Fruit fly (Drosophila melanogaster) whole organism, embryonic: ENCODE measurements around the gene CG9948.

ENCODE experiments used
- ATbp ChIP-seq: fragments of 200-800 bp; sonication (Bioruptor generic); optimal IDR thresholded peaks from 2 replicates; lab custom pipeline; 2017; ENCODE audit warnings: missing biosample characterization, mild to moderate bottlenecking, missing genetic modification characterization, missing genetic modification reagents
- BtbVII ChIP-seq: fragments of 200-800 bp; sonication (Bioruptor generic); optimal IDR thresholded peaks from 3 replicates; lab custom pipeline; 2017; ENCODE audit warnings: missing biosample characterization, mild to moderate bottlenecking, missing genetic modification characterization
- C15 ChIP-seq: fragments of 200-800 bp; sonication (Bioruptor generic); IDR thresholded peaks from 3 replicates; pipeline ENCODE4 v1.3.6; 2022; ENCODE audit warnings: missing biosample characterization, missing genetic modification characterization
- CG10209 ChIP-seq: fragments of 200-800 bp; sonication (Bioruptor generic); optimal IDR thresholded peaks from 3 replicates; lab custom pipeline; 2017; ENCODE audit warnings: missing biosample characterization, mild to moderate bottlenecking, missing genetic modification characterization, missing genetic modification reagents
- CG10979 ChIP-seq: fragments of 200-800 bp; sonication (Bioruptor generic); optimal IDR thresholded peaks from 2 replicates; lab custom pipeline; 2018; ENCODE audit warnings: missing biosample characterization, mild to moderate bottlenecking, missing genetic modification characterization, moderate library complexity
- CG13123 ChIP-seq: fragments of 200-800 bp; sonication (Bioruptor generic); optimal IDR thresholded peaks from 2 replicates; lab custom pipeline; 2016; ENCODE audit warnings: missing biosample characterization, missing genetic modification characterization
- CG13287 ChIP-seq: fragments of 200-800 bp; sonication (Bioruptor generic); IDR thresholded peaks from 2 replicates; pipeline ENCODE4 v1.3.6; 2022; ENCODE audit warnings: missing biosample characterization, missing genetic modification characterization; ENCODE audit not compliant: partially characterized antibody
- CG15601 ChIP-seq: fragments of 200-800 bp; sonication (Bioruptor generic); optimal IDR thresholded peaks from 3 replicates; lab custom pipeline; 2019; ENCODE audit warnings: missing biosample characterization, mild to moderate bottlenecking, missing genetic modification characterization, moderate library complexity
- CG17612 ChIP-seq: fragments of 200-800 bp; sonication (Bioruptor generic); IDR thresholded peaks from 2 replicates; pipeline ENCODE4 v1.3.6; 2022; ENCODE audit warnings: missing biosample characterization, missing genetic modification characterization
- CG18619 ChIP-seq: fragments of 200-800 bp; sonication (Bioruptor generic); optimal IDR thresholded peaks from 3 replicates; lab custom pipeline; 2017; ENCODE audit warnings: missing biosample characterization, mild to moderate bottlenecking, missing genetic modification characterization
- CG2129 ChIP-seq: fragments of 200-800 bp; sonication (Bioruptor generic); IDR thresholded peaks from 2 replicates; pipeline ENCODE4 v1.3.6; 2022; ENCODE audit warnings: missing biosample characterization, missing genetic modification characterization; ENCODE audit not compliant: partially characterized antibody
- CG2875 ChIP-seq: fragments of 200-800 bp; sonication (Bioruptor generic); optimal IDR thresholded peaks from 2 replicates; lab custom pipeline; 2017; ENCODE audit warnings: missing biosample characterization, mild to moderate bottlenecking, missing genetic modification characterization, missing genetic modification reagents
- CG3065 ChIP-seq: fragments of 200-800 bp; sonication (Bioruptor generic); optimal IDR thresholded peaks from 2 replicates; lab custom pipeline; 2016; ENCODE audit warnings: missing biosample characterization, missing genetic modification characterization
- CG3281 ChIP-seq: fragments of 200-800 bp; sonication (Bioruptor generic); optimal IDR thresholded peaks from 3 replicates; lab custom pipeline; 2017; ENCODE audit warnings: missing biosample characterization, mild to moderate bottlenecking, missing genetic modification characterization
- CG4404 ChIP-seq: fragments of 200-800 bp; sonication (Bioruptor generic); IDR thresholded peaks from 2 replicates; pipeline ENCODE4 v1.3.6; 2022; ENCODE audit warnings: missing biosample characterization, missing genetic modification characterization
- CG6813 ChIP-seq: fragments of 200-800 bp; sonication (Bioruptor generic); optimal IDR thresholded peaks from 2 replicates; lab custom pipeline; 2017; ENCODE audit warnings: missing biosample characterization, missing genetic modification characterization, mild to moderate bottlenecking, moderate library complexity, missing genetic modification reagents
- CG7357 ChIP-seq: fragments of 200-800 bp; sonication (Bioruptor generic); IDR thresholded peaks from 3 replicates; pipeline ENCODE4 v1.3.6; 2022; ENCODE audit warnings: missing biosample characterization, missing genetic modification characterization
- CG7556 ChIP-seq: fragments of 200-800 bp; sonication (Bioruptor generic); optimal IDR thresholded peaks from 2 replicates; lab custom pipeline; 2017; ENCODE audit warnings: missing biosample characterization, mild to moderate bottlenecking, missing genetic modification characterization
- CG8359 ChIP-seq: fragments of 200-800 bp; sonication (Bioruptor generic); optimal IDR thresholded peaks from 2 replicates; lab custom pipeline; 2017; ENCODE audit warnings: missing biosample characterization, mild to moderate bottlenecking, missing genetic modification characterization, borderline replicate concordance
- CkIIα-i1 ChIP-seq: fragments of 200-800 bp; sonication (Bioruptor generic); IDR thresholded peaks from 2 replicates; pipeline ENCODE4 v1.3.6; 2022; ENCODE audit warnings: missing biosample characterization, missing genetic modification characterization
- CoRest ChIP-seq: fragments of 200-800 bp; sonication (Bioruptor generic); optimal IDR thresholded peaks from 3 replicates; lab custom pipeline; 2018; ENCODE audit warnings: missing biosample characterization, mild to moderate bottlenecking, missing genetic modification characterization, moderate library complexity
- D ChIP-seq, 2 experiments: fragments of 200-800 bp in 1 of 2; fragments of >200 bp in 1 of 2; sonication (Bioruptor generic) in 1 of 2; optimal IDR thresholded peaks; 2 replicates in 1 of 2; 3 replicates in 1 of 2; lab custom pipeline; 2017; ENCODE audit warnings: mild to moderate bottlenecking in 1 of 2, missing biosample characterization in 1 of 2, missing genetic modification characterization in 1 of 2, missing genetic modification reagents in 1 of 2
- Doc2 ChIP-seq: fragments of 200-800 bp; sonication (Bioruptor generic); IDR thresholded peaks from 2 replicates; pipeline ENCODE4 v1.3.6; 2022; ENCODE audit warnings: missing biosample characterization, missing genetic modification characterization
- Ets97D ChIP-seq: fragments of 200-800 bp; sonication (Bioruptor generic); optimal IDR thresholded peaks from 3 replicates; lab custom pipeline; 2016; ENCODE audit warnings: missing biosample characterization, missing genetic modification characterization
- HLH3B ChIP-seq: fragments of 200-800 bp; sonication (Bioruptor generic); IDR thresholded peaks from 2 replicates; pipeline ENCODE4 v1.3.6; 2022; ENCODE audit warnings: missing biosample characterization, missing genetic modification characterization
- Hey ChIP-seq: fragments of 200-800 bp; sonication (Bioruptor generic); optimal IDR thresholded peaks from 3 replicates; lab custom pipeline; 2018; ENCODE audit warnings: missing biosample characterization, mild to moderate bottlenecking, missing genetic modification characterization
- Jarid2 ChIP-seq: fragments of 200-800 bp; sonication (Bioruptor generic); optimal IDR thresholded peaks from 3 replicates; lab custom pipeline; 2017; ENCODE audit warnings: mild to moderate bottlenecking, missing biosample characterization, missing genetic modification reagents, missing genetic modification characterization
- Nf-YA ChIP-seq: fragments of 200-800 bp; sonication (Bioruptor generic); IDR thresholded peaks from 2 replicates; pipeline ENCODE4 v1.3.6; 2022; ENCODE audit warnings: missing biosample characterization, missing genetic modification characterization
- Nf-YB ChIP-seq: fragments of 200-800 bp; sonication (Bioruptor generic); optimal IDR thresholded peaks from 3 replicates; lab custom pipeline; 2019; ENCODE audit warnings: missing biosample characterization, mild to moderate bottlenecking, missing genetic modification characterization, moderate library complexity
- Ptx1 ChIP-seq: fragments of 200-800 bp; sonication (Bioruptor generic); IDR thresholded peaks from 2 replicates; pipeline ENCODE4 v1.3.6; 2022; ENCODE audit warnings: missing biosample characterization, missing genetic modification characterization
- Sox102F ChIP-seq: fragments of 200-800 bp; sonication (Bioruptor generic); optimal IDR thresholded peaks from 2 replicates; lab custom pipeline; 2018; ENCODE audit warnings: missing biosample characterization, mild to moderate bottlenecking, missing genetic modification characterization, moderate library complexity
- ap ChIP-seq: fragments of 200-800 bp; sonication (Bioruptor generic); IDR thresholded peaks from 2 replicates; pipeline ENCODE4 v1.3.6; 2022; ENCODE audit warnings: missing biosample characterization, missing genetic modification characterization
- az2 ChIP-seq: fragments of 200-800 bp; sonication (Bioruptor generic); optimal IDR thresholded peaks from 3 replicates; lab custom pipeline; 2016; ENCODE audit warnings: missing biosample characterization, missing genetic modification characterization
- croc ChIP-seq: fragments of 200-800 bp; sonication (Bioruptor generic); conservative IDR thresholded peaks from 3 replicates; pipeline ENCODE4 v1.3.6; 2022; ENCODE audit warnings: missing biosample characterization, missing genetic modification characterization
- cwo ChIP-seq: fragments of 200-800 bp; sonication (Bioruptor generic); optimal IDR thresholded peaks from 3 replicates; lab custom pipeline; 2017; ENCODE audit warnings: missing biosample characterization, missing genetic modification characterization, mild to moderate bottlenecking, moderate library complexity, missing genetic modification reagents
- gce ChIP-seq: fragments of 200-800 bp; sonication (Bioruptor generic); IDR thresholded peaks from 3 replicates; pipeline ENCODE4 v1.3.6; 2022; ENCODE audit warnings: missing biosample characterization, missing genetic modification characterization
- gfzf ChIP-seq: fragments of 200-800 bp; sonication (Bioruptor generic); optimal IDR thresholded peaks from 2 replicates; lab custom pipeline; 2016; ENCODE audit warnings: missing biosample characterization, mild to moderate bottlenecking, missing genetic modification characterization, moderate library complexity
- klu ChIP-seq: fragments of 200-800 bp; sonication (Bioruptor generic); IDR thresholded peaks from 2 replicates; pipeline ENCODE4 v1.3.6; 2022; ENCODE audit warnings: missing biosample characterization, missing genetic modification characterization
- kni ChIP-seq: fragments of 200-800 bp; sonication (Bioruptor generic); optimal IDR thresholded peaks from 3 replicates; lab custom pipeline; 2017; ENCODE audit warnings: mild to moderate bottlenecking, missing biosample characterization, missing genetic modification reagents, missing genetic modification characterization
- lilli ChIP-seq: fragments of 200-800 bp; sonication (Bioruptor generic); optimal IDR thresholded peaks from 3 replicates; lab custom pipeline; 2016; ENCODE audit warnings: missing biosample characterization, missing genetic modification characterization
- nerfin-2 ChIP-seq: fragments of 200-800 bp; sonication (Bioruptor generic); IDR thresholded peaks from 2 replicates; pipeline ENCODE4 v1.3.6; 2022; ENCODE audit warnings: missing biosample characterization, missing genetic modification characterization; ENCODE audit not compliant: partially characterized antibody
- odd ChIP-seq: fragments of 200-800 bp; sonication (Bioruptor generic); optimal IDR thresholded peaks from 2 replicates; lab custom pipeline; 2017; ENCODE audit warnings: missing biosample characterization, mild to moderate bottlenecking, missing genetic modification characterization
- onecut ChIP-seq: fragments of 200-800 bp; sonication (Bioruptor generic); IDR thresholded peaks from 2 replicates; pipeline ENCODE4 v1.3.6; 2022; ENCODE audit warnings: missing biosample characterization, missing genetic modification characterization
- otp ChIP-seq: fragments of 200-800 bp; sonication (Bioruptor generic); IDR thresholded peaks from 3 replicates; pipeline ENCODE4, ENCODE4 v1.3.6; 2022; ENCODE audit warnings: missing biosample characterization, missing genetic modification characterization
- p53 ChIP-seq: fragments of 200-800 bp; sonication (Bioruptor generic); optimal IDR thresholded peaks from 2 replicates; lab custom pipeline; 2016; ENCODE audit warnings: missing biosample characterization, missing genetic modification characterization
- stc ChIP-seq: fragments of 200-800 bp; sonication (Bioruptor generic); IDR thresholded peaks from 2 replicates; pipeline ENCODE4 v1.3.6; 2022; ENCODE audit warnings: missing biosample characterization, missing genetic modification characterization
- tgo ChIP-seq: fragments of 200-800 bp; sonication (Bioruptor generic); IDR thresholded peaks from 3 replicates; pipeline ENCODE4 v1.3.6; 2022; ENCODE audit warnings: missing biosample characterization, missing genetic modification characterization
- trem ChIP-seq: fragments of 200-800 bp; optimal IDR thresholded peaks from 3 replicates; lab custom pipeline; 2019; ENCODE audit warnings: missing biosample characterization, mild to moderate bottlenecking, missing genetic modification characterization, moderate library complexity
- vvl ChIP-seq: fragments of 200-800 bp; sonication (Bioruptor generic); IDR thresholded peaks from 2 replicates; pipeline ENCODE4 v1.3.6; 2022; ENCODE audit warnings: missing biosample characterization, missing genetic modification characterization

CG9948 gene

dm6 chr3L:6977391-6977790, 21.6 kb downstream of the CG9948 start (continued):
- TF ChIP-seq CG13123 (GFP tag; lab: Kevin White, UChicago): no peak
- TF ChIP-seq onecut (GFP tag; lab: Robert Waterston, UW): 0 out of 2 replicates have a peak, but pooled peaks have one; percentile 12
- TF ChIP-seq CG18619: peak; percentile 32
- TF ChIP-seq Nf-YB: peak; percentile 1
- TF ChIP-seq lilli (GFP tag; lab: Kevin White, UChicago): peak; percentile 3
- TF ChIP-seq kni: no peak
- peak; percentile 50 for TF ChIP-seq trem (tag; lab: Kevin White, UChicago)
- no peak for TF ChIP-seq CG13287 (GFP tag; lab: Robert Waterston, UW)
- TF ChIP-seq CG2875 (GFP tag; lab: Kevin White, UChicago): peak; percentile 51
- TF ChIP-seq Sox102F (GFP tag; lab: Kevin White, UChicago): peak; percentile 81
- TF ChIP-seq CG17612: 0 out of 2 replicates have a peak, but pooled peaks have one; percentile 7
- TF ChIP-seq CG6813: peak; percentile 53
- peak; percentile 47 for TF ChIP-seq CG8359 (GFP tag; lab: Kevin White, UChicago)
- TF ChIP-seq C15 (GFP tag; lab: Robert Waterston, UW): 0 out of 3 replicates have a peak, but pooled peaks have one; percentile 33
- TF ChIP-seq CG2129 (GFP tag; lab: Robert Waterston, UW): no peak
- no peak for TF ChIP-seq nerfin-2 (GFP tag; lab: Robert Waterston, UW)
- peak; percentile 60 for TF ChIP-seq CG15601 (tag; lab: Kevin White, UChicago)
- peak; percentile 62 for TF ChIP-seq tgo (GFP tag; lab: Robert Waterston, UW)
- no peak for TF ChIP-seq Doc2
- TF ChIP-seq CG3065 (GFP tag; lab: Kevin White, UChicago): no peak
- peak; percentile 86 for TF ChIP-seq vvl
- peak; percentile 72 for TF ChIP-seq Ptx1 (GFP tag; lab: Robert Waterston, UW)
- TF ChIP-seq HLH3B (GFP tag; lab: Robert Waterston, UW): peak; percentile 68
- TF ChIP-seq Hey (tag; lab: Kevin White, UChicago): no peak
- no peak for TF ChIP-seq gfzf (GFP tag; lab: Kevin White, UChicago)
- TF ChIP-seq CG3281: peak; percentile 27
- TF ChIP-seq croc (GFP tag; lab: Robert Waterston, UW): peak; percentile 40; the same call in 2 of the 3 replicates
- no peak for TF ChIP-seq CG7357 (GFP tag; lab: Robert Waterston, UW)
- TF ChIP-seq CG4404 (GFP tag; lab: Robert Waterston, UW): 0 out of 2 replicates have a peak, but pooled peaks have one; percentile 29
- TF ChIP-seq az2: peak; percentile 46
- no peak for TF ChIP-seq D (optimal IDR thresholded peaks at IDR 0.05; lab: Kevin White, UChicago)
- TF ChIP-seq D (GFP tag; optimal IDR thresholded peaks at IDR 0.05; lab: Kevin White, UChicago): peak; percentile 56
- TF ChIP-seq Ets97D (GFP tag; lab: Kevin White, UChicago): no peak
- TF ChIP-seq odd (GFP tag; lab: Kevin White, UChicago): peak; percentile 20
- peak; percentile 59 for TF ChIP-seq ATbp (GFP tag; lab: Kevin White, UChicago)
- TF ChIP-seq otp (GFP tag; lab: Robert Waterston, UW): 0 out of 3 replicates have a peak, but pooled peaks have one; percentile 31
- no peak for TF ChIP-seq CkIIα-i1 (GFP tag; lab: Robert Waterston, UW)
- TF ChIP-seq p53 (GFP tag; lab: Kevin White, UChicago): no peak
- 0 out of 3 replicates have a peak, but pooled peaks have one; percentile 16 for TF ChIP-seq gce (GFP tag; lab: Robert Waterston, UW)
- peak; percentile 16 for TF ChIP-seq BtbVII
- 0 out of 2 replicates have a peak, but pooled peaks have one; percentile 42 for TF ChIP-seq Nf-YA (GFP tag; lab: Robert Waterston, UW)
- TF ChIP-seq stc (GFP tag; lab: Robert Waterston, UW): peak; percentile 22; the same call in 1 of the 2 replicates
- no peak for TF ChIP-seq klu (GFP tag; lab: Robert Waterston, UW)
- TF ChIP-seq ap (GFP tag; lab: Robert Waterston, UW): peak; percentile 41; the same call in 1 of the 2 replicates
- TF ChIP-seq CoRest: peak; percentile 54
- peak; percentile 40 for TF ChIP-seq CG7556 (GFP tag; lab: Kevin White, UChicago)
- TF ChIP-seq cwo: peak; percentile 43
- peak; percentile 73 for TF ChIP-seq CG10979 (tag; lab: Kevin White, UChicago)
- peak; percentile 8 for TF ChIP-seq Jarid2 (GFP tag; lab: Kevin White, UChicago)
- TF ChIP-seq CG10209 (GFP tag; lab: Kevin White, UChicago): peak; percentile 31
